Worm (Caenorhabditis elegans) whole organism, young adult: ENCODE measurements around the gene oac-7.

Experiments
- B0261.1 ChIP-seq: sonication (generic microtip); optimal IDR thresholded peaks from 2 replicates; lab custom pipeline; 2016; ENCODE audit warnings: mild to moderate bottlenecking, missing genetic modification characterization, moderate library complexity, missing compliant biosample characterization
- B0336.3 ChIP-seq: fragments of 200-800 bp; sonication (Bioruptor generic); IDR thresholded peaks from 2 replicates; pipeline ENCODE4 v1.3.6; 2022; ENCODE audit warnings: missing genetic modification characterization, missing compliant biosample characterization
- F10E7.11 ChIP-seq: sonication (generic microtip); optimal IDR thresholded peaks from 2 replicates; lab custom pipeline; 2017; ENCODE audit warnings: mild to moderate bottlenecking, missing genetic modification characterization, moderate library complexity, missing compliant biosample characterization
- F57A8.1 ChIP-seq: fragments of 200-800 bp; sonication (Bioruptor generic); optimal IDR thresholded peaks from 2 replicates; lab custom pipeline; 2018; ENCODE audit warnings: mild to moderate bottlenecking, missing genetic modification characterization, moderate library complexity, missing compliant biosample characterization
- F57C9.4 ChIP-seq: sonication (generic microtip); optimal IDR thresholded peaks from 2 replicates; lab custom pipeline; 2017; ENCODE audit warnings: mild to moderate bottlenecking, missing genetic modification characterization, missing compliant biosample characterization
- K12H6.12 ChIP-seq: fragments of 200-800 bp; sonication (Bioruptor generic); optimal IDR thresholded peaks from 2 replicates; lab custom pipeline; 2018; ENCODE audit warnings: mild to moderate bottlenecking, missing genetic modification characterization, missing compliant biosample characterization
- ama-1 ChIP-seq, 3 experiments: fragments of 150-350 bp in 1 of 3; sonication (generic microtip) in 2 of 3; optimal IDR thresholded peaks; 2 replicates each; lab custom pipeline; 2014 to 2018; ENCODE audit warnings: missing biosample characterization in 2 of 3, missing genetic modification characterization in 2 of 3, missing genetic modification reagents in 2 of 3
- aptf-3 ChIP-seq: fragments of 200-800 bp; sonication (Bioruptor generic); IDR thresholded peaks from 2 replicates; pipeline ENCODE4 v1.3.6; 2022; ENCODE audit warnings: missing genetic modification characterization, missing compliant biosample characterization
- atf-7 ChIP-seq: sonication (generic microtip); optimal IDR thresholded peaks from 2 replicates; lab custom pipeline; 2017; ENCODE audit warnings: mild to moderate bottlenecking, missing genetic modification characterization, missing compliant biosample characterization
- attf-3 ChIP-seq: fragments of 200-800 bp; sonication (Bioruptor generic); conservative IDR thresholded peaks from 2 replicates; pipeline ENCODE4 v1.3.6; 2022; ENCODE audit warnings: missing genetic modification reagents, missing genetic modification characterization, missing compliant biosample characterization
- attf-5 ChIP-seq: fragments of 200-800 bp; sonication (Bioruptor generic); optimal IDR thresholded peaks from 2 replicates; lab custom pipeline; 2018; ENCODE audit warnings: mild to moderate bottlenecking, missing genetic modification characterization, missing compliant biosample characterization
- cebp-1 ChIP-seq, 2 experiments: fragments of 200-800 bp in 1 of 2; sonication (Bioruptor generic) in 1 of 2; sonication (generic microtip) in 1 of 2; IDR thresholded peaks in 1 of 2; optimal IDR thresholded peaks in 1 of 2; 2 replicates each; pipeline versions ENCODE4 v1.3.6 to Lab custom; 2017 to 2022; ENCODE audit warnings: missing compliant biosample characterization in 2 of 2, missing genetic modification characterization in 2 of 2, mild to moderate bottlenecking in 1 of 2, missing genetic modification reagents in 1 of 2, moderate library complexity in 1 of 2
- ceh-100 ChIP-seq: fragments of 200-800 bp; sonication (Bioruptor generic); IDR thresholded peaks from 2 replicates; pipeline ENCODE4 v1.3.6; 2022; ENCODE audit warnings: missing genetic modification reagents, missing genetic modification characterization, missing compliant biosample characterization
- ceh-91 ChIP-seq: fragments of 200-800 bp; sonication (Bioruptor generic); IDR thresholded peaks from 2 replicates; pipeline ENCODE4 v1.3.6; 2022; ENCODE audit warnings: missing genetic modification reagents, missing genetic modification characterization, missing compliant biosample characterization
- efl-1 ChIP-seq: fragments of 150-350 bp; optimal IDR thresholded peaks from 2 replicates; lab custom pipeline; 2014; ENCODE audit warnings: missing biosample characterization, missing genetic modification reagents, missing genetic modification characterization
- egrh-3 ChIP-seq: fragments of 200-800 bp; sonication (Bioruptor generic); IDR thresholded peaks from 2 replicates; pipeline ENCODE4 v1.3.6; 2022; ENCODE audit warnings: missing genetic modification reagents, missing genetic modification characterization, missing compliant biosample characterization
- ets-4 ChIP-seq: fragments of 200-800 bp; sonication (Bioruptor generic); optimal IDR thresholded peaks from 2 replicates; lab custom pipeline; 2018; ENCODE audit warnings: mild to moderate bottlenecking, missing genetic modification characterization, missing compliant biosample characterization
- gei-17 ChIP-seq: fragments of 200-800 bp; sonication (Bioruptor generic); optimal IDR thresholded peaks from 2 replicates; lab custom pipeline; 2018; ENCODE audit warnings: mild to moderate bottlenecking, missing genetic modification characterization, missing compliant biosample characterization
- hrde-1 ChIP-seq: sonication (generic microtip); optimal IDR thresholded peaks from 2 replicates; lab custom pipeline; 2016; ENCODE audit warnings: missing genetic modification characterization, mild to moderate bottlenecking, missing compliant biosample characterization, moderate library complexity, missing genotype, missing genetic modification reagents, borderline replicate concordance
- lin-35 ChIP-seq, 3 experiments: fragments of 150-350 bp in 2 of 3; sonication (generic microtip) in 1 of 3; optimal IDR thresholded peaks; 2 replicates each; lab custom pipeline; 2014 to 2018; ENCODE audit warnings: missing biosample characterization in 3 of 3, missing genetic modification characterization in 3 of 3, missing genetic modification reagents in 3 of 3
- lin-40 ChIP-seq: sonication (generic microtip); optimal IDR thresholded peaks from 2 replicates; lab custom pipeline; 2016; ENCODE audit warnings: missing genetic modification characterization, mild to moderate bottlenecking, missing compliant biosample characterization, missing genotype, missing genetic modification reagents
- lin-54 ChIP-seq: fragments of 200-800 bp; sonication (Bioruptor generic); optimal IDR thresholded peaks from 2 replicates; lab custom pipeline; 2018; ENCODE audit warnings: mild to moderate bottlenecking, missing genetic modification characterization, missing compliant biosample characterization
- lir-1 ChIP-seq: fragments of 200-800 bp; sonication (Bioruptor generic); conservative IDR thresholded peaks from 2 replicates; pipeline ENCODE4 v1.3.6; 2022; ENCODE audit warnings: missing genetic modification reagents, missing genetic modification characterization, missing compliant biosample characterization
- lsl-1 ChIP-seq: fragments of 200-800 bp; sonication (Bioruptor generic); optimal IDR thresholded peaks from 2 replicates; lab custom pipeline; 2018; ENCODE audit warnings: mild to moderate bottlenecking, missing genetic modification characterization, moderate library complexity, missing compliant biosample characterization
- lsy-27 ChIP-seq: sonication (generic microtip); optimal IDR thresholded peaks from 2 replicates; lab custom pipeline; 2017; ENCODE audit warnings: missing genetic modification characterization, mild to moderate bottlenecking, missing compliant biosample characterization, antibody characterized with exemption, missing genotype, borderline replicate concordance; ENCODE audit not compliant: insufficient read depth
- madf-10 ChIP-seq: sonication (generic microtip); optimal IDR thresholded peaks from 2 replicates; lab custom pipeline; 2016; ENCODE audit warnings: mild to moderate bottlenecking, missing genetic modification characterization, missing compliant biosample characterization
- madf-6 ChIP-seq: fragments of 200-800 bp; sonication (Bioruptor generic); IDR thresholded peaks from 2 replicates; pipeline ENCODE4 v1.3.6; 2022; ENCODE audit warnings: missing genetic modification reagents, missing genetic modification characterization, missing compliant biosample characterization
- madf-8 ChIP-seq: fragments of 200-800 bp; sonication (Bioruptor generic); conservative IDR thresholded peaks from 2 replicates; pipeline ENCODE4 v1.3.6; 2022; ENCODE audit warnings: missing genetic modification reagents, missing genetic modification characterization, missing compliant biosample characterization
- mes-4 ChIP-seq: sonication (generic microtip); optimal IDR thresholded peaks from 2 replicates; lab custom pipeline; 2016; ENCODE audit warnings: missing genotype, missing genetic modification characterization, missing compliant biosample characterization
- nfya-1 ChIP-seq: sonication (generic microtip); optimal IDR thresholded peaks from 2 replicates; lab custom pipeline; 2017; ENCODE audit warnings: antibody characterized with exemption, missing compliant biosample characterization, missing genetic modification characterization, borderline replicate concordance; ENCODE audit not compliant: insufficient read depth
- nhr-80 ChIP-seq: sonication (generic microtip); optimal IDR thresholded peaks from 2 replicates; lab custom pipeline; 2016; ENCODE audit warnings: missing genetic modification characterization, missing compliant biosample characterization
- rec-8 ChIP-seq, 2 experiments: sonication (generic microtip); optimal IDR thresholded peaks; 2 replicates each; lab custom pipeline; 2016; ENCODE audit warnings: mild to moderate bottlenecking in 2 of 2, missing genetic modification characterization in 2 of 2, missing genetic modification reagents in 2 of 2, missing genotype in 2 of 2, missing biosample characterization in 1 of 2, missing compliant biosample characterization in 1 of 2, moderate library complexity in 1 of 2
- repo-1 ChIP-seq: sonication (generic microtip); optimal IDR thresholded peaks from 2 replicates; lab custom pipeline; 2017; ENCODE audit warnings: mild to moderate bottlenecking, missing genetic modification characterization, missing compliant biosample characterization
- sdz-38 ChIP-seq: sonication (generic microtip); optimal IDR thresholded peaks from 2 replicates; lab custom pipeline; 2016; ENCODE audit warnings: missing genotype, missing genetic modification characterization, missing compliant biosample characterization
- snpc-1.1 ChIP-seq: sonication (generic microtip); optimal IDR thresholded peaks from 2 replicates; lab custom pipeline; 2017; ENCODE audit warnings: missing genetic modification characterization, mild to moderate bottlenecking, missing compliant biosample characterization, antibody characterized with exemption, moderate library complexity, missing genotype, missing genetic modification reagents; ENCODE audit not compliant: insufficient read depth
- snpc-4 ChIP-seq, 5 experiments: fragments of 150-350 bp in 1 of 5; sonication (generic microtip) in 4 of 5; optimal IDR thresholded peaks; 2 replicates each; lab custom pipeline; 2014 to 2018; ENCODE audit warnings: missing genetic modification characterization in 5 of 5, missing biosample characterization in 3 of 5, antibody characterized with exemption in 2 of 5, mild to moderate bottlenecking in 2 of 5, missing compliant biosample characterization in 2 of 5, missing genotype in 2 of 5, moderate library complexity in 2 of 5, missing genetic modification reagents in 1 of 5
- somi-1 ChIP-seq: fragments of 200-800 bp; sonication (Bioruptor generic); optimal IDR thresholded peaks from 2 replicates; lab custom pipeline; 2018; ENCODE audit warnings: mild to moderate bottlenecking, missing genetic modification characterization, missing compliant biosample characterization
- tbp1 ChIP-seq: fragments of 200-800 bp; sonication (Bioruptor generic); optimal IDR thresholded peaks from 2 replicates; lab custom pipeline; 2018; ENCODE audit warnings: mild to moderate bottlenecking, missing genetic modification characterization, missing compliant biosample characterization
- tbx-9 ChIP-seq: sonication (generic microtip); optimal IDR thresholded peaks from 2 replicates; lab custom pipeline; 2016; ENCODE audit warnings: borderline replicate concordance, missing genetic modification characterization, inconsistent platforms, missing compliant biosample characterization
- unc-130 ChIP-seq: sonication (generic microtip); optimal IDR thresholded peaks from 2 replicates; lab custom pipeline; 2016; ENCODE audit warnings: missing genetic modification reagents, missing genetic modification characterization, missing compliant biosample characterization
- xnd-1 ChIP-seq: sonication (generic microtip); optimal IDR thresholded peaks from 2 replicates; lab custom pipeline; 2016; ENCODE audit warnings: missing genotype, missing genetic modification reagents, missing genetic modification characterization, missing compliant biosample characterization
- ztf-3 ChIP-seq: fragments of 200-800 bp; sonication (Bioruptor generic); optimal IDR thresholded peaks from 2 replicates; lab custom pipeline; 2018; ENCODE audit warnings: mild to moderate bottlenecking, missing genetic modification characterization, missing compliant biosample characterization
- ztf-6 ChIP-seq: fragments of 200-800 bp; sonication (Bioruptor generic); IDR thresholded peaks from 2 replicates; pipeline ENCODE4 v1.3.6; 2022; ENCODE audit warnings: missing genetic modification reagents, missing genetic modification characterization, missing compliant biosample characterization

oac-7 gene

DNA sequence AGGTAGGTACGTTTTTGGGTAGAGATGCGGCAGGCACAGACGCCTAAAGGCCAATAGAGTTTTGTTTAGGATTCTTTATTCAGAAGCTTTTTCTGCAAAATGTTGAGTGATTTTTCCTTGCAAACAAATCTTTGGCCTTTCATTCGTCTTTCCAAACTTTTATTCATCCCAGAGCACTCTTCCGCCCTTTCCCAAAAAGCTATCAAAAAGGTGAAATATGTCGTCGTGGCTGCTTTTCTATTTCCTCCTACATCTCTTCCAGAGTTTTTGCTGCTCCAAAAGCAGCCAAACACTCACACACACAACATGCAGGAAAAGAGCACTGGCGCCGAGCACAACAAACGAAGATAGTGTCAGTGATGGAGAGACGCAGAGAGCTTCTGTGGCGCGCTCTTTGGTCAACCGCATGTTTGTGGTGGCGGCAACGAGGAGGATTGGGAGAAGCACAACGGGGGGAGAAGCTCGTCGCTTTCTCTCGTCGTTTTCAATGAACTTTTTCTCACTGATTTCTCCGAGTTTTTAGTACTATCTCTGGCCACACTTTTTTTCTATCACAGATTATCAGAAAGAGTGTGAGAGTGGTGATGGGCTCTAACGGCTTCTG is 41.3 kb downstream of the oac-7 start (continued):
- TF ChIP-seq egrh-3 (GFP tag; lab: Robert Waterston, UW) (peak; percentile 22; the same call in 1 of the 2 replicates), ama-1 (optimal IDR thresholded peaks at IDR 0.05; lab: Kevin White, UChicago) (no peak), ama-1 (GFP tag; optimal IDR thresholded peaks at IDR 0.05; lab: Kevin White, UChicago) (no peak), gei-17 (GFP tag; lab: Kevin White, UChicago) (peak; percentile 12), rec-8 (tag; optimal IDR thresholded peaks at IDR 0.05; lab: Kevin White, UChicago) (no peak), repo-1 (tag; lab: Kevin White, UChicago) (no peak), nhr-80 (tag; lab: Kevin White, UChicago) (peak; percentile 89), lin-54 (GFP tag; lab: Kevin White, UChicago) (no peak), ztf-3 (GFP tag; lab: Kevin White, UChicago) (no peak), unc-130 (GFP tag; lab: Kevin White, UChicago) (no peak), F57A8.1 (no peak), K12H6.12 (peak; percentile 65), F57C9.4 (no peak), ztf-6 (no peak), B0336.3 (peak; percentile 47; the same call in 1 of the 2 replicates), ets-4 (GFP tag; lab: Kevin White, UChicago) (peak; percentile 48), hrde-1 (tag; lab: Kevin White, UChicago) (no peak), B0261.1 (no peak), madf-8 (GFP tag; lab: Robert Waterston, UW) (no peak), ceh-100 (no peak), tbp1 (GFP tag; lab: Kevin White, UChicago) (no peak), lsy-27 (tag; lab: Kevin White, UChicago) (no peak), snpc-4 (GFP tag; optimal IDR thresholded peaks at IDR 0.05; lab: Kevin White, UChicago) (no peak), snpc-4 (tag; optimal IDR thresholded peaks at IDR 0.05; lab: Kevin White, UChicago) (peak; percentile 34 to 58 (median 40)), cebp-1 (GFP tag; IDR thresholded peaks at IDR 0.05; lab: Robert Waterston, UW) (no peak), cebp-1 (tag; optimal IDR thresholded peaks at IDR 0.05; lab: Kevin White, UChicago) (peak; percentile 61)

DNA sequence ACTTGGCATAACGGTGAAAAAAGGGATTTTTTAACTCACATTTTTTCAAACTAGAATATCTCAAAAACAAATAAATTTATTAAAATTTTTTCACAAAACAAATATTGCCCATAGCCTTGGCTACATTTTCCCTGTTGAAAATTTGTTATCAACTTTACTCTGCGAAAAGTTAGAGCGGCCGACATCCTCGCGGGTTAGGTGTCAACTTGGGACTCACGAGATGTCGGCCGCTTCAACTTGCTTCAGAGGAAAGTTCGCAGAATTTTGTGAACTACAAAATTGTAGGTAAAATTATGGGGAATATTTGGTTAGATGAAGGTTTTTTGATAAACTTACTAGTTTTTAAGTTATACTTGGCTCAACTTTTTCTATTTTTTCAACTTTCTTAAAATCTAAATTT is 42.2 kb downstream of the oac-7 start:
- no peak for TF ChIP-seq ceh-91 (GFP tag; lab: Robert Waterston, UW)
- no peak for TF ChIP-seq efl-1
- no peak for TF ChIP-seq snpc-4 (GFP tag; optimal IDR thresholded peaks at IDR 0.05; lab: Kevin White, UChicago)
- TF ChIP-seq snpc-4 (tag; optimal IDR thresholded peaks at IDR 0.05; lab: Kevin White, UChicago), result peak in 3 of 4 experiments; percentile 65 to 83 (median 82)
- TF ChIP-seq nhr-80 (tag; lab: Kevin White, UChicago), result no peak
- peak; percentile 20 for TF ChIP-seq snpc-1.1
- TF ChIP-seq madf-6 (GFP tag; lab: Robert Waterston, UW), result no peak

DNA sequence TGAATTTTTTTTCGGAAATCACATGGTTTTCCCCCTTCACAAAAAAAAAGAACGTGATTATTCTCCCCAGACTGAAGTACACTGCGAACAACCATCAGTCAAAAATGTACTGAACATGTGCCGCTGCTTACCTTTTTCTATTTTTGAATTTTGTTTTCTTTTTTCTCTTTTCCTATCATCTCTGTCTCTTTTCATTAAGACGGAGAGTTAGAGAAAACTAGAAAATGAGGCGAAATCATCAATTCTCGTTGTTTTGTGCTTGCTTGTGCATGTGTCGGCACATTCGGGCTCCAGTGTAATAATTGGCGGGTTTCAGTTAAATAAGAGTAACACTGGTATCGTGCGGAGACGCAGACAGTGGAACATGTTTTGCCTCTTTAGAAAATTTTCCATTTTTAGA is 42.7 kb downstream of the oac-7 start:
- TF ChIP-seq sdz-38 (no peak), lin-35 (GFP tag; optimal IDR thresholded peaks at IDR 0.05; lab: Kevin White, UChicago) (no peak), xnd-1 (tag; lab: Kevin White, UChicago) (no peak), tbx-9 (tag; lab: Kevin White, UChicago) (no peak), ets-4 (GFP tag; lab: Kevin White, UChicago) (no peak), lin-40 (tag; lab: Kevin White, UChicago) (peak; percentile 6), F10E7.11 (tag; lab: Kevin White, UChicago) (no peak), aptf-3 (no peak), attf-5 (GFP tag; lab: Kevin White, UChicago) (peak; percentile 73), rec-8 (tag; optimal IDR thresholded peaks at IDR 0.05; lab: Kevin White, UChicago) (no peak), mes-4 (tag; lab: Kevin White, UChicago) (no peak), nfya-1 (tag; lab: Kevin White, UChicago) (no peak), lsl-1 (no peak), atf-7 (peak; percentile 1), somi-1 (GFP tag; lab: Kevin White, UChicago) (peak; percentile 67), lir-1 (GFP tag; lab: Robert Waterston, UW) (no peak; the same call in 1 of the 2 replicates), attf-3 (GFP tag; lab: Robert Waterston, UW) (no peak), madf-10 (tag; lab: Kevin White, UChicago) (no peak)
